Fruit fly (Drosophila melanogaster) S2 (cell line): ENCODE results near the gene NKCC.

Experiments
- CG8478 ChIP-seq: fragments of >200 bp; optimal IDR thresholded peaks from 2 replicates; lab custom pipeline; 2018
- CTCF ChIP-seq, 2 experiments: fragments of >200 bp; optimal IDR thresholded peaks; 2 replicates each; lab custom pipeline; 2018

dm6 chr3R:5485295-5485718 is 17.2 kb downstream of the NKCC start, which contains the start of gene CG31550:
- no peak for TF ChIP-seq CG8478 (lab: Kevin White, UChicago)
- TF ChIP-seq CTCF (optimal IDR thresholded peaks at IDR 0.05; lab: Kevin White, UChicago): no peak
